Worm (Caenorhabditis elegans): Measurements from ENCODE around the gene Y38F2AR.3.

Y38F2AR.3 gene

DNA sequence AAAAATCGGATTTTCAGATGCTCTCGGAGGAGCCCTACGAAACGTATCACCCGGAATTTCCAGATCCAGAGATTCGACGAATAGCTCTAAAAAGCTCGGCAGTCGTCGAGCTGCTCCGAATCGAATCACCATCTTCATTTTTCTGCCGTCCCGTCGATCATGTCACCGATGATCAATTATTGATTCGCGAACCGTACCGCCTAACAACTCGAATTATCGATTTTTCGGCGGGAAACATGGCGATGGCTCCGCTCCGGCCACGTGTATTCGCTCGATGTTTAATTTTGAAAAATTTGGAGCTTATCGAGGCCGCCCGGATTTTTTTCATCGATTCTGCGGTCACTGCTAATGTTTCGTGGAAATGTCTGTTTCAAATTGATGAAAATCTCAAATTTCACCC, 7.0 kb downstream of the Y38F2AR.3 start, which contains the start of gene eri-5:
Gene eri-5 (plus strand): TSS at position 18 of the 400 bp plus-strand sequence.
- TF ChIP-seq pes-1 (GFP tag; IDR thresholded peaks at IDR 0.05), result no peak
- TF ChIP-seq ceh-13 (GFP tag; optimal IDR thresholded peaks at IDR 0.05), result no peak
- TF ChIP-seq tbx-11 (GFP tag; IDR thresholded peaks at IDR 0.05), result no peak
- no peak for TF ChIP-seq aly-1 (tag; optimal IDR thresholded peaks at IDR 0.05)
- TF ChIP-seq hmg-4 (GFP tag; optimal IDR thresholded peaks at IDR 0.05), result no peak
- no peak for TF ChIP-seq scrt-1 (GFP tag; IDR thresholded peaks at IDR 0.05)
- no peak for TF ChIP-seq B0310.2 (tag; optimal IDR thresholded peaks at IDR 0.05)
- TF ChIP-seq ama-1 (optimal IDR thresholded peaks at IDR 0.05), result no peak
- TF ChIP-seq ets-7 (tag; optimal IDR thresholded peaks at IDR 0.05), result no peak

DNA sequence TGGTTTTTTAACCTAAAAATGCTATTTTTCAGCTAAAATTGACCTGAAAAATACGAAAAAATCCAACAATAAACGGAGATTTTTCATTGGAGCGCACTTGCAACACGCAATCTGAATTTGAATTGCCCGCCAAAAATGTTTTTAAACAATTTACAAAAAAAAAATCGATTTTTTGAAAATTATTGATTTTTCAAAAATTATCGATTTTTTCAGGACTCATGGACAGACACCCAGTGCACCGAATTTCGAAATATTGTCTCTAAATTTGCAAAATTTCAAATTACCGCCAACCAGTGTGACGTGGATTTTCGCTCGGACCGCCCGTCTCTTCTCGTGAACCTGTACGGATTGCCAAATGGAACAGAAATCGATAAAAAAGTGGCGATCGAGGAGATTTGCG, 8.0 kb downstream of the Y38F2AR.3 start:
- no peak for TF ChIP-seq scrt-1 (GFP tag; IDR thresholded peaks at IDR 0.05)
- TF ChIP-seq ama-1 (optimal IDR thresholded peaks at IDR 0.05), result no peak
- no peak for TF ChIP-seq hmbx-1 (tag; optimal IDR thresholded peaks at IDR 0.05)
- no peak for TF ChIP-seq ceh-36 (tag; optimal IDR thresholded peaks at IDR 0.05)
- no peak for TF ChIP-seq ets-7 (tag; optimal IDR thresholded peaks at IDR 0.05)
- TF ChIP-seq hmg-4 (GFP tag; optimal IDR thresholded peaks at IDR 0.05), result no peak
- no peak for TF ChIP-seq B0310.2 (tag; optimal IDR thresholded peaks at IDR 0.05)
- TF ChIP-seq tbx-37 (GFP tag; conservative IDR thresholded peaks at IDR 0.05), result no peak
- no peak for TF ChIP-seq F13C5.2 (tag; optimal IDR thresholded peaks at IDR 0.05)
- TF ChIP-seq sea-1 (GFP tag; conservative IDR thresholded peaks at IDR 0.05), result no peak
- TF ChIP-seq tbx-11 (GFP tag; IDR thresholded peaks at IDR 0.05), result no peak
- TF ChIP-seq ceh-13 (GFP tag; optimal IDR thresholded peaks at IDR 0.05), result no peak
- no peak for TF ChIP-seq hnd-1 (tag; optimal IDR thresholded peaks at IDR 0.05)
- no peak for TF ChIP-seq pes-1 (GFP tag; IDR thresholded peaks at IDR 0.05)
- TF ChIP-seq aly-1 (tag; optimal IDR thresholded peaks at IDR 0.05), result no peak

DNA sequence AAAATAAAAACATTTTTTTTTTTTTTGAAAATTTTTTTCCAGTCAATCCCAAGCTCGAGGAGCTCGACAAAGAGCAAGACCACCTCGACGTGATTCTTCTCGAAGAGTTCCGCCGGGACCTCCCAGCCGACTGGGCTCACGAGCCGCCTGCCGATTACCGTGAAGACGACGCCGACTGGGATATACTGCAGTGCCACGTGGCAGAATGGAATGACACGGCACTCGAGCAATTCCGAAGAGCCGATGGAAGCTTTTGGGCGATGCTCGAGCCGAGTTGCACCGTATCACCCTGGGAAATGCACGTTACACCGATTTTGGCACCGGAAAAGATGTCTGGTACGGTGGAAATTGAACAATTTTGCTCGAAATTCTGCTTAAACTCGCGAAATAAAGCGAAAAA, 9.2 kb downstream of the Y38F2AR.3 start:
- no peak for TF ChIP-seq scrt-1 (GFP tag; IDR thresholded peaks at IDR 0.05)
- no peak for TF ChIP-seq tbx-37 (GFP tag; conservative IDR thresholded peaks at IDR 0.05)
- no peak for TF ChIP-seq sea-1 (GFP tag; conservative IDR thresholded peaks at IDR 0.05)
- no peak for TF ChIP-seq ets-7 (tag; optimal IDR thresholded peaks at IDR 0.05)
- no peak for TF ChIP-seq hnd-1 (tag; optimal IDR thresholded peaks at IDR 0.05)
- no peak for TF ChIP-seq ceh-36 (tag; optimal IDR thresholded peaks at IDR 0.05)
- TF ChIP-seq hmg-4 (GFP tag; optimal IDR thresholded peaks at IDR 0.05), result no peak
- no peak for TF ChIP-seq tbx-11 (GFP tag; IDR thresholded peaks at IDR 0.05)
- no peak for TF ChIP-seq flt-1 (GFP tag; IDR thresholded peaks at IDR 0.05)
- TF ChIP-seq ceh-13 (GFP tag; optimal IDR thresholded peaks at IDR 0.05), result no peak
- no peak for TF ChIP-seq pes-1 (GFP tag; IDR thresholded peaks at IDR 0.05)
- TF ChIP-seq tra-4 (tag; optimal IDR thresholded peaks at IDR 0.05), result no peak
- TF ChIP-seq aly-1 (tag; optimal IDR thresholded peaks at IDR 0.05), result no peak
- no peak for TF ChIP-seq F13C5.2 (tag; optimal IDR thresholded peaks at IDR 0.05)
- TF ChIP-seq B0310.2 (tag; optimal IDR thresholded peaks at IDR 0.05), result no peak
- no peak for TF ChIP-seq hmbx-1 (tag; optimal IDR thresholded peaks at IDR 0.05)
- no peak for TF ChIP-seq ama-1 (optimal IDR thresholded peaks at IDR 0.05)

DNA sequence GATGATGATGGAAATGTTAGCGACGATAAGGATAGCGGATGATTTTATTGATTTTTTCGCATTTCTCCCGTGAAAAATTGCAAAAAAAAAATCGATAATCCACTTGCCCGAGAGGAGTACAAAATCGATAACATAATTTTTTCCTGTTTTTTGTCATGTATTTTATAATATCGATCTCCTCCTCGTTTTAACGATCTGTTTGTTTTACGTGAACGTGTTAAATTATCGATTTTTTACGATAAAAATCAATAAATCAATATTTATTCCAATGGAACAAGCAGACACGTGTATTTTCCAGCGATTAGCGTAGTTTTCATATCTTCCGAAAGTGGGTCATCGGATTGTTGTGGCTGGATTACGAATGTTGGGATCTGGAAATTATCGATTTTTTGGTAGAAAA, 12.2 kb downstream of the Y38F2AR.3 start:
- no peak for TF ChIP-seq pes-1 (GFP tag; IDR thresholded peaks at IDR 0.05)
- no peak for TF ChIP-seq tra-4 (tag; optimal IDR thresholded peaks at IDR 0.05)
- no peak for TF ChIP-seq ceh-13 (GFP tag; optimal IDR thresholded peaks at IDR 0.05)
- no peak for TF ChIP-seq tbx-11 (GFP tag; IDR thresholded peaks at IDR 0.05)
- TF ChIP-seq tbx-37 (GFP tag; conservative IDR thresholded peaks at IDR 0.05), result no peak
- TF ChIP-seq ets-7 (tag; optimal IDR thresholded peaks at IDR 0.05), result no peak
- no peak for TF ChIP-seq hmbx-1 (tag; optimal IDR thresholded peaks at IDR 0.05)
- TF ChIP-seq hmg-4 (GFP tag; optimal IDR thresholded peaks at IDR 0.05), result no peak
- TF ChIP-seq hnd-1 (tag; optimal IDR thresholded peaks at IDR 0.05), result no peak
- no peak for TF ChIP-seq F13C5.2 (tag; optimal IDR thresholded peaks at IDR 0.05)
- TF ChIP-seq ama-1 (optimal IDR thresholded peaks at IDR 0.05), result no peak
- TF ChIP-seq scrt-1 (GFP tag; IDR thresholded peaks at IDR 0.05), result no peak
- TF ChIP-seq sea-1 (GFP tag; conservative IDR thresholded peaks at IDR 0.05), result no peak
- no peak for TF ChIP-seq B0310.2 (tag; optimal IDR thresholded peaks at IDR 0.05)
- TF ChIP-seq flt-1 (GFP tag; IDR thresholded peaks at IDR 0.05), result no peak

DNA sequence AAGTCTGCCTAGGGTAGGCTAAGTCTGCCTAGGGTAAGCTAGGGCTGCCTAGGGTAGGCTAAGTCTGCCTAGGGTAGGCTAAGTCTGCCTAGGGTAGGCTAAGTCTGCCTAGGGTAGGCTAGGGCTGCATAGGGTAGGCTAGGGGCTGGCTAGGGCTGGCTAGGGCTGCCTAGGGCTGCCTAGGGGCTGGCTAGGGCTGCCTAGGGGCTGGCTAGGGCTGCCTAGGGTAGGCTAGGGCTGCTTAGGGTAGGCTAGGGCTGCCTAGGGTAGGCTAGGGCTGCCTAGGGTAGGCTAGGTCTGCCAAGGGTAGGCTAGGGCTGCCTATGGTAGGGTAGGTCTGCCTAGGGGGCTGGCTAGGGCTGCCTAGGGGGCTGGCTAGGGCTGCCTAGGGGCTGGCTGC, 14.5 kb downstream of the Y38F2AR.3 start:
- TF ChIP-seq aly-1 (tag; optimal IDR thresholded peaks at IDR 0.05) (no peak), pes-1 (GFP tag; IDR thresholded peaks at IDR 0.05) (0 out of 2 replicates have a peak, but pooled peaks have one; percentile 7), hmg-4 (GFP tag; optimal IDR thresholded peaks at IDR 0.05) (peak; percentile 30), tbx-37 (GFP tag; conservative IDR thresholded peaks at IDR 0.05) (no peak)

DNA sequence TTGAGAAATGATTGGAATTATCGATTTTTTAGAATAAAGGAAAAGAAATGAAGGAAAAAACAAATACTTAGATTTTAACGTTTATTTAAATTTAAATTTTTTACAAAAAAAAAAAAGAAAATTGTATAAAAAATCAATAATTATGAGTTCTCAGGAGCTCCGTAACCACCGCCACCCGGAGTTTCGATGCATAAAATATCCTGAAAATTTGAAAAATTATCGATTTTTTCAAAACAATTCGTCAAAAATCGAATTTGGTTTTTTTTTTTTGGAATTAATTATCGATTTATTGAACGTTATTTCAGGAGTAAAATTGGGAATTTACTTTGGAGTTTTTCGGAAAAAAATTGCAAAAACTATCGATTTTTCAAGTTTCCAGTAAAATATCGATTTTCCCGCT, 15.6 kb downstream of the Y38F2AR.3 start, which contains the start of gene Y38F2AR.10:
Gene Y38F2AR.10 (minus strand): TSS at position 101 of the 400 bp plus-strand sequence.
- TF ChIP-seq F13C5.2 (tag; optimal IDR thresholded peaks at IDR 0.05), result no peak
- no peak for TF ChIP-seq sea-1 (GFP tag; conservative IDR thresholded peaks at IDR 0.05)
- TF ChIP-seq ama-1 (optimal IDR thresholded peaks at IDR 0.05), result no peak
- TF ChIP-seq B0310.2 (tag; optimal IDR thresholded peaks at IDR 0.05), result no peak
- TF ChIP-seq tbx-37 (GFP tag; conservative IDR thresholded peaks at IDR 0.05), result no peak
- no peak for TF ChIP-seq pes-1 (GFP tag; IDR thresholded peaks at IDR 0.05)
- no peak for TF ChIP-seq ceh-36 (tag; optimal IDR thresholded peaks at IDR 0.05)
- TF ChIP-seq aly-1 (tag; optimal IDR thresholded peaks at IDR 0.05), result no peak
- no peak for TF ChIP-seq hmg-4 (GFP tag; optimal IDR thresholded peaks at IDR 0.05)
- no peak for TF ChIP-seq ets-7 (tag; optimal IDR thresholded peaks at IDR 0.05)
- TF ChIP-seq hmbx-1 (tag; optimal IDR thresholded peaks at IDR 0.05), result no peak
- TF ChIP-seq tbx-11 (GFP tag; IDR thresholded peaks at IDR 0.05), result no peak
- no peak for TF ChIP-seq tra-4 (tag; optimal IDR thresholded peaks at IDR 0.05)
- no peak for TF ChIP-seq hnd-1 (tag; optimal IDR thresholded peaks at IDR 0.05)
- no peak for TF ChIP-seq scrt-1 (GFP tag; IDR thresholded peaks at IDR 0.05)
- no peak for TF ChIP-seq ceh-13 (GFP tag; optimal IDR thresholded peaks at IDR 0.05)
- no peak for TF ChIP-seq flt-1 (GFP tag; IDR thresholded peaks at IDR 0.05)

DNA sequence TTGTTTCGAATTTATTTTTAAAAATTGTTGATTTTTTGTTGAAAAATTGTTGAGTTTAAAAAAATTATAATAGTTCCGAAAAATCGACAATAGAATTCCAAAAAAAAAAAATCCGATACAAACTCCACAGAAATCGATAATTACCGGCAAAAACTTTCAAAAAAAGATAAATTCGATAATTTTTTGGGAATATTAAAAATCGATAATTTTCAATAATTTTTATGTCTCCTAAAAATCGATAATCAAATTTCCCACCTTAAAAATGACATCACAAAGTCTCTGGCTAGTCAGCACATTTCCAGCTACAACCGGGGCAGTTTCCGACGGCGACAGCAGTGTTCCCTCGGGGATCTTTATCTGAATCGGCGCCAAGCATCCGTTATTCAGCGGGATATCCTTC, 16.8 kb downstream of the Y38F2AR.3 start:
- TF ChIP-seq ceh-13 (GFP tag; optimal IDR thresholded peaks at IDR 0.05), result no peak
- no peak for TF ChIP-seq tbx-37 (GFP tag; conservative IDR thresholded peaks at IDR 0.05)

DNA sequence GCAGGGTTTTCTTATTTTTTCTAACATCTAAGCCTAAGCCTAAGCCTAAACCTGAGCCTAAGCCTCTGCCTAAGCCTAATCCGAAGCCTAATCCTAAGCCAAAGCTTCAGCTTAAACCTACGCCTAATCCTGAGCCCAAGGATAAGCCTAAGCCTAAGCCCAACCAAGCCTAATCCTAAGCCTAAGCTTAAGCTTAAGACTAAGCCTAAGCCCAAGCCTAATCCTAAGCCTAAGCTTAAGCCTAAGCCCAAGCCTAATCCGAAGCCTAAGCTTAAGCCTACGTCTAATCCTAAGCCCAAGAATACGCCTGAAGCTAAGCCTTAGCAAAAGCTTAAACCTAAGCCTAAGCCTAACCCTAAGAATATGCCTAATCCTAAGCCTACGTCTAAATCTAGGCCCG, 19.6 kb downstream of the Y38F2AR.3 start:
- TF ChIP-seq ets-7 (tag; optimal IDR thresholded peaks at IDR 0.05), result no peak
- no peak for TF ChIP-seq flt-1 (GFP tag; IDR thresholded peaks at IDR 0.05)
- TF ChIP-seq sea-1 (GFP tag; conservative IDR thresholded peaks at IDR 0.05), result no peak
- TF ChIP-seq ceh-36 (tag; optimal IDR thresholded peaks at IDR 0.05), result peak; percentile 97
